Fruit fly (Drosophila melanogaster): ENCODE data around the gene Hsp26.

Hsp26 gene

DNA sequence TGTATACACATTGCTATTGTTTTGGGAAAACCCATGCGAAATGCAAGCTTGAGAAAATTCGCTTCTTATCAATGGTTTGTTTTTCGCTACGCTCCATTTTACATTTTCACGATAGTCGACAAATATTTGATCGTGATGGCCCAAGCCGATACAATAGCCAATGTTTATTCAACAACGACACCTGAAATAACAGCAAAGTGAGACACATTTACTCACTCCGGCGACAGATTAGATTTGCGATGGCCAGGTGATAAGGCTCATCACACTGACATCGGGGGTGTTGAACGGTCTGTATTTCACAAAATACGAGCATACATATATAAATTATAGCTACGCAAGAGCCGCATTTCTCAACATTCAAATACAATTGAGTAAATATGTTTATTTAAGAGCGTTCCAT lies 19.9 kb upstream of the Hsp26 start (continued):
- peak; percentile 57 for TF ChIP-seq Max (GFP tag; optimal IDR thresholded peaks at IDR 0.05)
- TF ChIP-seq CG1832 (GFP tag; optimal IDR thresholded peaks at IDR 0.05) = no peak
- peak; percentile 25 for TF ChIP-seq pnt (GFP tag; optimal IDR thresholded peaks at IDR 0.05)
- TF ChIP-seq Atf6 (GFP tag; IDR thresholded peaks at IDR 0.05) = peak; percentile 77
- peak; percentile 82 for TF ChIP-seq caup (GFP tag; optimal IDR thresholded peaks at IDR 0.05; ENCODE audit: severe bottlenecking)
- TF ChIP-seq CG13424 (tag; optimal IDR thresholded peaks at IDR 0.05) = peak; percentile 39
- peak; percentile 69 for TF ChIP-seq CG5180 (GFP tag; optimal IDR thresholded peaks at IDR 0.05)
- peak; percentile 59 for TF ChIP-seq D19B (GFP tag; optimal IDR thresholded peaks at IDR 0.05)
- TF ChIP-seq CG2889 (GFP tag; IDR thresholded peaks at IDR 0.05) = no peak
- TF ChIP-seq Atf3 (GFP tag; optimal IDR thresholded peaks at IDR 0.05) = no peak
- no peak for TF ChIP-seq stwl (tag; optimal IDR thresholded peaks at IDR 0.05)
- TF ChIP-seq CG30431 (GFP tag; optimal IDR thresholded peaks at IDR 0.05) = no peak
- peak; percentile 87 for TF ChIP-seq MTF-1 (GFP tag; optimal IDR thresholded peaks at IDR 0.05; ENCODE audit: borderline replicate concordance)
- TF ChIP-seq CG33213 (GFP tag; optimal IDR thresholded peaks at IDR 0.05) = peak; percentile 75
- TF ChIP-seq CG7963 (GFP tag; IDR thresholded peaks at IDR 0.05; ENCODE audit: partially characterized antibody) = no peak
- TF ChIP-seq tgo (GFP tag; IDR thresholded peaks at IDR 0.05) = no peak; the same call in 2 of the 3 replicates
- TF ChIP-seq CG13296 (GFP tag; optimal IDR thresholded peaks at IDR 0.05) = peak; percentile 84
- TF ChIP-seq CG15073 (GFP tag; optimal IDR thresholded peaks at IDR 0.05) = no peak
- TF ChIP-seq tin (GFP tag; optimal IDR thresholded peaks at IDR 0.05) = peak; percentile 24
- TF ChIP-seq lab (GFP tag; optimal IDR thresholded peaks at IDR 0.05) = peak; percentile 97
- peak; percentile 9 for TF ChIP-seq CHES-1-like (GFP tag; optimal IDR thresholded peaks at IDR 0.05)
- TF ChIP-seq Ada2b (GFP tag; IDR thresholded peaks at IDR 0.05) = peak; percentile 24; the same call in 1 of the 2 replicates
- peak; percentile 80 for TF ChIP-seq org-1 (GFP tag; optimal IDR thresholded peaks at IDR 0.05)
- peak; percentile 38 for TF ChIP-seq NfI (GFP tag; optimal IDR thresholded peaks at IDR 0.05)
- no peak for TF ChIP-seq Elba2 (GFP tag; optimal IDR thresholded peaks at IDR 0.05)
- peak; percentile 33; the same call in 1 of the 2 replicates for TF ChIP-seq rib (GFP tag; IDR thresholded peaks at IDR 0.05)
- TF ChIP-seq HLH54F (GFP tag; optimal IDR thresholded peaks at IDR 0.05) = peak; percentile 10
- no peak for TF ChIP-seq Nf-YB (GFP tag; optimal IDR thresholded peaks at IDR 0.05)
- TF ChIP-seq zfh1 (GFP tag; IDR thresholded peaks at IDR 0.05) = peak; percentile 59; the same call in 2 of the 3 replicates
- peak; percentile 3 for TF ChIP-seq Hand (GFP tag; optimal IDR thresholded peaks at IDR 0.05)
- peak; percentile 21 for TF ChIP-seq grau (tag; optimal IDR thresholded peaks at IDR 0.05)
- peak; percentile 73 for TF ChIP-seq Sox100B (GFP tag; optimal IDR thresholded peaks at IDR 0.05)
- peak; percentile 71 for TF ChIP-seq HLHmδ (GFP tag; optimal IDR thresholded peaks at IDR 0.05)
- peak; percentile 95 for TF ChIP-seq ash1 (GFP tag; optimal IDR thresholded peaks at IDR 0.05)
- TF ChIP-seq tll (GFP tag; optimal IDR thresholded peaks at IDR 0.05) = no peak
- no peak for TF ChIP-seq Chrac-16 (GFP tag; optimal IDR thresholded peaks at IDR 0.05)
- peak; percentile 48 for TF ChIP-seq CG2202 (tag; optimal IDR thresholded peaks at IDR 0.05)
- TF ChIP-seq CG9797 (GFP tag; optimal IDR thresholded peaks at IDR 0.05) = peak; percentile 1
- TF ChIP-seq eyg (GFP tag; optimal IDR thresholded peaks at IDR 0.05) = peak; percentile 84
- TF ChIP-seq CG4820 (GFP tag; optimal IDR thresholded peaks at IDR 0.05) = peak; percentile 12
- TF ChIP-seq TFAM (GFP tag; optimal IDR thresholded peaks at IDR 0.05) = peak; percentile 33
- no peak for TF ChIP-seq Lhr (GFP tag; optimal IDR thresholded peaks at IDR 0.05)
- TF ChIP-seq row (GFP tag; IDR thresholded peaks at IDR 0.05) = no peak
- TF ChIP-seq dpn (GFP tag; optimal IDR thresholded peaks at IDR 0.05) = peak in 1 of 2 experiments; percentile 67
- peak; percentile 30 for TF ChIP-seq YL-1 (GFP tag; optimal IDR thresholded peaks at IDR 0.05)
- TF ChIP-seq Fer3 (tag; optimal IDR thresholded peaks at IDR 0.05) = peak; percentile 84
- no peak for TF ChIP-seq D (optimal IDR thresholded peaks at IDR 0.05)
- TF ChIP-seq D (GFP tag; optimal IDR thresholded peaks at IDR 0.05) = peak; percentile 48
- TF ChIP-seq ERR (GFP tag; optimal IDR thresholded peaks at IDR 0.05) = peak; percentile 49
- no peak for TF ChIP-seq cad (GFP tag; optimal IDR thresholded peaks at IDR 0.05)
